In genomic region chrX:12925426-12926256, dm6 we compare ENCODE assay signal across 5 fruit fly cellular contexts.
TF ChIP-seq lines count a peak whose summit lies in the region.

No protein-coding gene starts in this region.

- no peak for TF ChIP-seq CTCF in whole organism, embryonic (GFP tag; optimal IDR thresholded peaks at IDR 0.05; lab: Kevin White, UChicago)

TF ChIP-seq in whole organism, adult, 20 proteins besides CTCF, POLR2A, EP300 and RAD21:
- TF ChIP-seq CG1620 (GFP tag; optimal IDR thresholded peaks at IDR 0.05; lab: Kevin White, UChicago), result no peak
- TF ChIP-seq CG7101 (tag; optimal IDR thresholded peaks at IDR 0.05; lab: Kevin White, UChicago), result peak; percentile 29
- TF ChIP-seq Mnt (GFP tag; optimal IDR thresholded peaks at IDR 0.05; lab: Kevin White, UChicago), result no peak
- TF ChIP-seq pad (GFP tag; optimal IDR thresholded peaks at IDR 0.05; lab: Kevin White, UChicago), result peak; percentile 2
- peak; percentile 8 for TF ChIP-seq CG12768 (GFP tag; optimal IDR thresholded peaks at IDR 0.05; lab: Kevin White, UChicago)
- TF ChIP-seq CG11617 (GFP tag; optimal IDR thresholded peaks at IDR 0.05; lab: Kevin White, UChicago), result peak; percentile 28

TF ChIP-seq in whole organism, embryonic, 481 proteins besides CTCF, POLR2A, EP300 and RAD21 (continues in another document):
- TF ChIP-seq lbe (GFP tag; optimal IDR thresholded peaks at IDR 0.05; lab: Kevin White, UChicago), result no peak
- no peak for TF ChIP-seq Lim3 (GFP tag; IDR thresholded peaks at IDR 0.05; lab: Robert Waterston, UW)
- peak; percentile 65 for TF ChIP-seq H2.0 (GFP tag; IDR thresholded peaks at IDR 0.05; lab: Robert Waterston, UW)
- TF ChIP-seq fd96Cb (tag; optimal IDR thresholded peaks at IDR 0.05; lab: Kevin White, UChicago), result peak; percentile 49
- no peak for TF ChIP-seq CG9437 (GFP tag; optimal IDR thresholded peaks at IDR 0.05; lab: Kevin White, UChicago)
- no peak for TF ChIP-seq HLH4C (GFP tag; IDR thresholded peaks at IDR 0.05; lab: Robert Waterston, UW; ENCODE audit: partially characterized antibody)
- peak; percentile 40 for TF ChIP-seq trem (tag; optimal IDR thresholded peaks at IDR 0.05; lab: Kevin White, UChicago)
- no peak for TF ChIP-seq trh (GFP tag; optimal IDR thresholded peaks at IDR 0.05; lab: Kevin White, UChicago)
- TF ChIP-seq ERR (GFP tag; optimal IDR thresholded peaks at IDR 0.05; lab: Kevin White, UChicago), result no peak
- no peak for TF ChIP-seq knrl (GFP tag; IDR thresholded peaks at IDR 0.05; lab: Robert Waterston, UW; ENCODE audit: partially characterized antibody)
- TF ChIP-seq dpn (GFP tag; optimal IDR thresholded peaks at IDR 0.05; lab: Kevin White, UChicago), result peak; percentile 12 to 45
- no peak for TF ChIP-seq eve (GFP tag; optimal IDR thresholded peaks at IDR 0.05; lab: Kevin White, UChicago)
- 0 out of 2 replicates have a peak, but pooled peaks have one; percentile 30 for TF ChIP-seq klu (GFP tag; IDR thresholded peaks at IDR 0.05; lab: Robert Waterston, UW)
- no peak for TF ChIP-seq Lpt (GFP tag; optimal IDR thresholded peaks at IDR 0.05; lab: Kevin White, UChicago)
- TF ChIP-seq CG5245 (GFP tag; optimal IDR thresholded peaks at IDR 0.05; lab: Kevin White, UChicago), result peak; percentile 1
- TF ChIP-seq HmgD (GFP tag; optimal IDR thresholded peaks at IDR 0.05; lab: Kevin White, UChicago), result no peak
- TF ChIP-seq peb (GFP tag; IDR thresholded peaks at IDR 0.05; lab: Robert Waterston, UW), result peak; percentile 66
- peak; percentile 45; the same call in 1 of the 2 replicates for TF ChIP-seq wor (GFP tag; IDR thresholded peaks at IDR 0.05; lab: Robert Waterston, UW)
- TF ChIP-seq B-H2 (GFP tag; optimal IDR thresholded peaks at IDR 0.05; lab: Kevin White, UChicago), result no peak
- TF ChIP-seq CG14710 (tag; optimal IDR thresholded peaks at IDR 0.05; lab: Kevin White, UChicago), result peak; percentile 54
- TF ChIP-seq CG16813 (GFP tag; IDR thresholded peaks at IDR 0.05; lab: Robert Waterston, UW; ENCODE audit: partially characterized antibody), result no peak

TF ChIP-seq in whole organism, prepupa, 60 proteins besides CTCF, POLR2A, EP300 and RAD21 (continues in another document):
- peak; percentile 25 for TF ChIP-seq CG8632 (GFP tag; optimal IDR thresholded peaks at IDR 0.05; lab: Kevin White, UChicago)
- peak; percentile 50 for TF ChIP-seq CG8119 (GFP tag; IDR thresholded peaks at IDR 0.05; lab: Robert Waterston, UW)
- no peak for TF ChIP-seq cyc (GFP tag; optimal IDR thresholded peaks at IDR 0.05; lab: Kevin White, UChicago)
- TF ChIP-seq Hr4 (GFP tag; optimal IDR thresholded peaks at IDR 0.05; lab: Kevin White, UChicago), result no peak
- TF ChIP-seq Met (GFP tag; optimal IDR thresholded peaks at IDR 0.05; lab: Kevin White, UChicago), result peak; percentile 10
- peak; percentile 12; the same call in 1 of the 2 replicates for TF ChIP-seq CG11294 (GFP tag; IDR thresholded peaks at IDR 0.05; lab: Robert Waterston, UW)
- TF ChIP-seq fkh (GFP tag; optimal IDR thresholded peaks at IDR 0.05; lab: Kevin White, UChicago), result no peak
- no peak for TF ChIP-seq CG9139 (GFP tag; optimal IDR thresholded peaks at IDR 0.05; lab: Kevin White, UChicago)
- TF ChIP-seq CG10669 (GFP tag; optimal IDR thresholded peaks at IDR 0.05; lab: Kevin White, UChicago), result peak; percentile 10
- TF ChIP-seq spab (GFP tag; optimal IDR thresholded peaks at IDR 0.05; lab: Kevin White, UChicago), result no peak
- peak; percentile 68 for TF ChIP-seq CG15336 (GFP tag; IDR thresholded peaks at IDR 0.05; lab: Robert Waterston, UW)
- no peak for TF ChIP-seq vri (GFP tag; optimal IDR thresholded peaks at IDR 0.05; lab: Kevin White, UChicago)
- no peak for TF ChIP-seq Sox102F (GFP tag; optimal IDR thresholded peaks at IDR 0.05; lab: Kevin White, UChicago)
- peak; percentile 81 for TF ChIP-seq Eip78C (GFP tag; lab: Kevin White, UChicago)
- peak; percentile 34 for TF ChIP-seq acj6 (GFP tag; optimal IDR thresholded peaks at IDR 0.05; lab: Kevin White, UChicago)
- peak; percentile 5 for TF ChIP-seq achi (GFP tag; optimal IDR thresholded peaks at IDR 0.05; lab: Kevin White, UChicago)
- peak; percentile 70; the same call in 2 of the 3 replicates for TF ChIP-seq eg (GFP tag; IDR thresholded peaks at IDR 0.05; lab: Robert Waterston, UW)
- TF ChIP-seq Sox15 (GFP tag; optimal IDR thresholded peaks at IDR 0.05; lab: Kevin White, UChicago), result no peak
- TF ChIP-seq topi (GFP tag; optimal IDR thresholded peaks at IDR 0.05; lab: Kevin White, UChicago), result peak; percentile 19
- no peak for TF ChIP-seq fd59A (GFP tag; optimal IDR thresholded peaks at IDR 0.05; lab: Kevin White, UChicago)
- no peak for TF ChIP-seq Smox (GFP tag; optimal IDR thresholded peaks at IDR 0.05; lab: Kevin White, UChicago)
- TF ChIP-seq OdsH (GFP tag; optimal IDR thresholded peaks at IDR 0.05; lab: Kevin White, UChicago), result peak; percentile 6

TF ChIP-seq in whole organism, pupa, 21 proteins besides CTCF, POLR2A, EP300 and RAD21:
- peak; percentile 2 for TF ChIP-seq CG9948 (tag; optimal IDR thresholded peaks at IDR 0.05; lab: Kevin White, UChicago)
- peak; percentile 24 for TF ChIP-seq CG8159 (tag; optimal IDR thresholded peaks at IDR 0.05; lab: Kevin White, UChicago)
- peak; percentile 56 for TF ChIP-seq EcR (GFP tag; optimal IDR thresholded peaks at IDR 0.05; lab: Kevin White, UChicago)
- TF ChIP-seq Pif1A (GFP tag; optimal IDR thresholded peaks at IDR 0.05; lab: Kevin White, UChicago), result peak; percentile 2
- peak; percentile 43 for TF ChIP-seq CG14655 (GFP tag; optimal IDR thresholded peaks at IDR 0.05; lab: Kevin White, UChicago)
- no peak for TF ChIP-seq D1 (tag; optimal IDR thresholded peaks at IDR 0.05; lab: Kevin White, UChicago)
- TF ChIP-seq CG15710 (tag; optimal IDR thresholded peaks at IDR 0.05; lab: Kevin White, UChicago), result peak; percentile 33
- TF ChIP-seq CG32121 (GFP tag; IDR thresholded peaks at IDR 0.05; lab: Robert Waterston, UW), result peak; percentile 27; the same call in 1 of the 2 replicates
- TF ChIP-seq CG8301 (tag; optimal IDR thresholded peaks at IDR 0.05; lab: Kevin White, UChicago), result no peak
- no peak for TF ChIP-seq gl (tag; optimal IDR thresholded peaks at IDR 0.05; lab: Kevin White, UChicago)
- peak; percentile 12 for TF ChIP-seq Pif1B (GFP tag; optimal IDR thresholded peaks at IDR 0.05; lab: Kevin White, UChicago)
- peak; percentile 25; the same call in 1 of the 3 replicates for TF ChIP-seq fd96Ca (GFP tag; IDR thresholded peaks at IDR 0.05; lab: Robert Waterston, UW)
- no peak for TF ChIP-seq CG34367 (tag; optimal IDR thresholded peaks at IDR 0.05; lab: Kevin White, UChicago)
- 0 out of 2 replicates have a peak, but pooled peaks have one; percentile 34 for TF ChIP-seq Ets98B (GFP tag; IDR thresholded peaks at IDR 0.05; lab: Robert Waterston, UW)
- TF ChIP-seq Snoo (tag; optimal IDR thresholded peaks at IDR 0.05; lab: Kevin White, UChicago), result peak; percentile 33
- TF ChIP-seq CG17806 (tag; optimal IDR thresholded peaks at IDR 0.05; lab: Kevin White, UChicago), result peak; percentile 12
- TF ChIP-seq CG12605 (GFP tag; IDR thresholded peaks at IDR 0.05; lab: Robert Waterston, UW), result no peak
- TF ChIP-seq CG4496 (GFP tag; IDR thresholded peaks at IDR 0.05; lab: Robert Waterston, UW), result 0 out of 3 replicates have a peak, but pooled peaks have one; percentile 19
- no peak for TF ChIP-seq CG13204 (GFP tag; optimal IDR thresholded peaks at IDR 0.05; lab: Kevin White, UChicago)
- no peak for TF ChIP-seq rn (GFP tag; IDR thresholded peaks at IDR 0.05; lab: Robert Waterston, UW)
- no peak for TF ChIP-seq CG10348 (GFP tag; IDR thresholded peaks at IDR 0.05; lab: Robert Waterston, UW)
TF ChIP-seq in whole organism, pupa: peak in this region for 13.

TF ChIP-seq in whole organism, wandering third instar larva, 38 proteins besides CTCF, POLR2A, EP300 and RAD21:
- TF ChIP-seq Dfd (GFP tag; optimal IDR thresholded peaks at IDR 0.05; lab: Kevin White, UChicago) (peak; percentile 37), Abd-B (GFP tag; optimal IDR thresholded peaks at IDR 0.05; lab: Kevin White, UChicago) (no peak), fru (GFP tag; optimal IDR thresholded peaks at IDR 0.05; lab: Kevin White, UChicago) (peak; percentile 53), h (GFP tag; optimal IDR thresholded peaks at IDR 0.05; lab: Kevin White, UChicago) (peak; percentile 1), foxo (GFP tag; optimal IDR thresholded peaks at IDR 0.05; lab: Kevin White, UChicago) (peak in 1 of 2 experiments; percentile 61), ey (GFP tag; optimal IDR thresholded peaks at IDR 0.05; lab: Kevin White, UChicago) (no peak), HLH106 (tag; optimal IDR thresholded peaks at IDR 0.05; lab: Kevin White, UChicago) (peak; percentile 30), sv (GFP tag; optimal IDR thresholded peaks at IDR 0.05; lab: Kevin White, UChicago) (peak; percentile 13), OdsH (GFP tag; optimal IDR thresholded peaks at IDR 0.05; lab: Kevin White, UChicago) (peak; percentile 12), Sp1 (GFP tag; optimal IDR thresholded peaks at IDR 0.05; lab: Kevin White, UChicago) (peak; percentile 44), psq (GFP tag; optimal IDR thresholded peaks at IDR 0.05; lab: Kevin White, UChicago) (peak; percentile 23), dmrt93B (GFP tag; optimal IDR thresholded peaks at IDR 0.05; lab: Kevin White, UChicago) (no peak)
